Worm (Caenorhabditis elegans) whole organism, L4/young adult: ENCODE results near the gene Y62F5A.12.

Source experiments
- dao-5 ChIP-seq: sonication (generic microtip); optimal IDR thresholded peaks from 2 replicates; lab custom pipeline; 2016; ENCODE audit warnings: missing genotype, missing genetic modification characterization, moderate library complexity, missing compliant biosample characterization
- him-1 ChIP-seq: sonication (generic microtip); optimal IDR thresholded peaks from 2 replicates; lab custom pipeline; 2016; ENCODE audit warnings: missing genotype, missing genetic modification reagents, missing genetic modification characterization, missing compliant biosample characterization

DNA sequence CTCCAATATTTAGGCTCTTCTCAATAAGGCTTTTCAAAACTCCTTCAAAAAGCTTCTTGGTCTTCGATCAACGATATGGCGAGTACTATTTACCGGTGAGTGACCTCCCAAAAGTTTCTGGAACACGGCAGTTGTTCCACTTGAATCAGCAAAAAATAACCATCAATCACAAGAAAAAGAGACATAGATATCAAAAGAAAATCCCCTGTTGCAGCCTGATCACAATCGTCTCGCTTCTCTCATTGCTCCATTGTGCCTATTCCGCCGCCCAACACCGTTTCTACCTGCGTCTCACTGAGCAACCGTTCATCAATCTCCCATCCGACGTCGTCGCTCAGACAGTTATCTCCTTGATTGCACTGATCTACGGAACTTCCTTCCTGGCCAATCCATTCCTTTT lies 37.5 kb downstream of the Y62F5A.12 start, which contains the start of gene emc-5:
- no peak for TF ChIP-seq dao-5 (tag; lab: Kevin White, UChicago)
- TF ChIP-seq him-1 (tag; lab: Kevin White, UChicago): no peak
